Worm (Caenorhabditis elegans): Measurements from ENCODE around the gene ZC190.4.

Gene ZC190.4

ce11 chrV:8653080-8653821, 12.6 kb upstream of the ZC190.4 start (continued):
- TF ChIP-seq peb-1 (tag; optimal IDR thresholded peaks at IDR 0.05), result no peak

- TF ChIP-seq nhr-77 (tag; optimal IDR thresholded peaks at IDR 0.05), result no peak
- peak; percentile 81 for TF ChIP-seq nhr-129 (tag; optimal IDR thresholded peaks at IDR 0.05)
- peak; percentile 30 for TF ChIP-seq blmp-1 (tag; optimal IDR thresholded peaks at IDR 0.05; ENCODE audit: insufficient read depth)
- TF ChIP-seq nhr-237 (tag; optimal IDR thresholded peaks at IDR 0.05), result no peak
- TF ChIP-seq fos-1 (tag; optimal IDR thresholded peaks at IDR 0.05), result peak; percentile 28
- TF ChIP-seq F13H6.1 (tag; optimal IDR thresholded peaks at IDR 0.05), result peak; percentile 51
- no peak for TF ChIP-seq sma-3 (GFP tag; optimal IDR thresholded peaks at IDR 0.05)
- TF ChIP-seq sma-9 (GFP tag; optimal IDR thresholded peaks at IDR 0.05), result peak; percentile 74
- no peak for TF ChIP-seq sma-9 (tag; optimal IDR thresholded peaks at IDR 0.05)
- TF ChIP-seq mbf-1 (tag; optimal IDR thresholded peaks at IDR 0.05), result no peak
- no peak for TF ChIP-seq sem-4 (tag; optimal IDR thresholded peaks at IDR 0.05)
- TF ChIP-seq nhr-6 (tag; optimal IDR thresholded peaks at IDR 0.05), result peak; percentile 46
- no peak for TF ChIP-seq zag-1 (tag; optimal IDR thresholded peaks at IDR 0.05)
- TF ChIP-seq ztf-11 (tag; optimal IDR thresholded peaks at IDR 0.05), result no peak
- TF ChIP-seq unc-62 (GFP tag; optimal IDR thresholded peaks at IDR 0.05), result no peak
Measured at ce11 chrV:8654460-8655419, 11.1 kb upstream of the ZC190.4 start.

ce11 chrV:8657911-8658310, 8.0 kb upstream of the ZC190.4 start:
- TF ChIP-seq ztf-1 (GFP tag; conservative IDR thresholded peaks at IDR 0.05) (no peak), nhr-10 (tag; optimal IDR thresholded peaks at IDR 0.05) (no peak), mab-5 (tag; optimal IDR thresholded peaks at IDR 0.05) (no peak), nhr-25 (tag; optimal IDR thresholded peaks at IDR 0.05) (peak; percentile 8)

- TF ChIP-seq R02D3.7 (tag; optimal IDR thresholded peaks at IDR 0.05), result no peak
- peak in 1 of 2 experiments; percentile 48 for TF ChIP-seq lsy-2 (tag; optimal IDR thresholded peaks at IDR 0.05)
- no peak for TF ChIP-seq mab-5 (tag; optimal IDR thresholded peaks at IDR 0.05)
- peak; percentile 54 for TF ChIP-seq C34F6.9 (tag; optimal IDR thresholded peaks at IDR 0.05)
- no peak for TF ChIP-seq aly-2 (tag; optimal IDR thresholded peaks at IDR 0.05)
- peak; percentile 23 for TF ChIP-seq nhr-25 (tag; optimal IDR thresholded peaks at IDR 0.05)
- TF ChIP-seq Y55F3AM.14 (GFP tag; optimal IDR thresholded peaks at IDR 0.05), result no peak
- no peak for TF ChIP-seq unc-55 (GFP tag; optimal IDR thresholded peaks at IDR 0.05)
- TF ChIP-seq nhr-77 (tag; optimal IDR thresholded peaks at IDR 0.05), result no peak
- TF ChIP-seq gmeb-1 (tag; optimal IDR thresholded peaks at IDR 0.05), result no peak
- TF ChIP-seq peb-1 (tag; optimal IDR thresholded peaks at IDR 0.05), result no peak
- TF ChIP-seq elt-1 (tag; optimal IDR thresholded peaks at IDR 0.05), result no peak
- peak; percentile 21 for TF ChIP-seq blmp-1 (tag; optimal IDR thresholded peaks at IDR 0.05; ENCODE audit: insufficient read depth)
- TF ChIP-seq egl-27 (tag; optimal IDR thresholded peaks at IDR 0.05), result no peak
- TF ChIP-seq fos-1 (tag; optimal IDR thresholded peaks at IDR 0.05), result no peak
- no peak for TF ChIP-seq nhr-23 (tag; optimal IDR thresholded peaks at IDR 0.05)
- no peak for TF ChIP-seq unc-39 (tag; optimal IDR thresholded peaks at IDR 0.05)
- no peak for TF ChIP-seq nhr-11 (tag; optimal IDR thresholded peaks at IDR 0.05)
- TF ChIP-seq nhr-237 (tag; optimal IDR thresholded peaks at IDR 0.05), result no peak
- peak; percentile 50 for TF ChIP-seq nhr-6 (tag; optimal IDR thresholded peaks at IDR 0.05)
- no peak for TF ChIP-seq mbf-1 (tag; optimal IDR thresholded peaks at IDR 0.05)
- TF ChIP-seq ceh-16 (tag; optimal IDR thresholded peaks at IDR 0.05), result no peak
- no peak for TF ChIP-seq crh-2 (tag; optimal IDR thresholded peaks at IDR 0.05)
- TF ChIP-seq sma-9 (GFP tag; optimal IDR thresholded peaks at IDR 0.05), result peak; percentile 93
- no peak for TF ChIP-seq sma-9 (tag; optimal IDR thresholded peaks at IDR 0.05)
- no peak for TF ChIP-seq nhr-10 (tag; optimal IDR thresholded peaks at IDR 0.05)
- no peak for TF ChIP-seq ceh-82 (tag; optimal IDR thresholded peaks at IDR 0.05)
- no peak for TF ChIP-seq lin-13 (GFP tag; optimal IDR thresholded peaks at IDR 0.05)
- no peak for TF ChIP-seq ama-1 (optimal IDR thresholded peaks at IDR 0.05)
- no peak for TF ChIP-seq mdl-1 (tag; optimal IDR thresholded peaks at IDR 0.05)
- TF ChIP-seq ztf-11 (tag; optimal IDR thresholded peaks at IDR 0.05), result no peak
- peak; percentile 81 for TF ChIP-seq F13H6.1 (tag; optimal IDR thresholded peaks at IDR 0.05)
- TF ChIP-seq nhr-129 (tag; optimal IDR thresholded peaks at IDR 0.05), result peak; percentile 68
- TF ChIP-seq snpc-4 (tag; optimal IDR thresholded peaks at IDR 0.05), result no peak
- peak; percentile 70 for TF ChIP-seq sem-4 (tag; optimal IDR thresholded peaks at IDR 0.05)
- TF ChIP-seq sma-3 (GFP tag; optimal IDR thresholded peaks at IDR 0.05), result no peak
- TF ChIP-seq nhr-21 (tag; optimal IDR thresholded peaks at IDR 0.05), result no peak
- no peak for TF ChIP-seq unc-62 (GFP tag; optimal IDR thresholded peaks at IDR 0.05)
- TF ChIP-seq nhr-12 (tag; optimal IDR thresholded peaks at IDR 0.05), result no peak
Measured at ce11 chrV:8658577-8659362, 7.1 kb upstream of the ZC190.4 start.
